Fruit fly (Drosophila melanogaster): ENCODE measurements around the gene CG43317.

CG43317 gene

DNA sequence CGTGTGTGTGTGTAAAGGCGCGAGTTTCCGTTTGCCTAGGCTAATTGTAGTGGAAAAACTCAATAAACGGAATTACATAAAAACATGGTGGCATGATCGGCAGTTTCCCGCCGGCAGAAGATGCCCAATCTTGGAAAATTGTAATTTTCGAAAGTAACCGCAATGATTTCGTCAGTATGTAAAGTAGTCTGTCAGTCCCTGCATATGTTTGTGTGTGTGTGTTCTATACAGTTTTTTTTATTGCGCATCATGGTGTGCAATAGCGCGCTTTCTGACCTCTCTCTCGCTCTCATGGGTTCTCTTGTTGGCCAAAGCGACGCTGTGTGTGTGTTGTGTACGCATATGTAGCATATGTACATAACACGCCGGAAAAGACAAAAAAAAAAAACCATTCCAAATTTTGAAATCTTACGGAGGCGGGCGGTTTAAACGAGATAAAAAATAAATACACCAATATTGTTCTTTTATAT, 39.9 kb downstream of the CG43317 start (continued):
- no peak for TF ChIP-seq tx (GFP tag; optimal IDR thresholded peaks at IDR 0.05)
- TF ChIP-seq CG30431 (GFP tag; optimal IDR thresholded peaks at IDR 0.05): no peak
- no peak for TF ChIP-seq Doc3 (GFP tag; IDR thresholded peaks at IDR 0.05; ENCODE audit: partially characterized antibody)
- TF ChIP-seq croc (GFP tag; conservative IDR thresholded peaks at IDR 0.05): no peak
- no peak for TF ChIP-seq kay (GFP tag; optimal IDR thresholded peaks at IDR 0.05)
- TF ChIP-seq CG32767 (GFP tag; IDR thresholded peaks at IDR 0.05): peak; percentile 67; the same call in 1 of the 2 replicates
- TF ChIP-seq twi (tag; optimal IDR thresholded peaks at IDR 0.05): peak; percentile 77
- no peak for TF ChIP-seq fru (optimal IDR thresholded peaks at IDR 0.05)
- no peak for TF ChIP-seq CG6854 (GFP tag; optimal IDR thresholded peaks at IDR 0.05)
- TF ChIP-seq lov (optimal IDR thresholded peaks at IDR 0.05): no peak
- TF ChIP-seq lov (GFP tag; IDR thresholded peaks at IDR 0.05): no peak
- no peak for TF ChIP-seq CG17328 (GFP tag; IDR thresholded peaks at IDR 0.05)
- no peak for TF ChIP-seq tio (GFP tag; optimal IDR thresholded peaks at IDR 0.05)
- peak; percentile 61; the same call in 2 of the 3 replicates for TF ChIP-seq ci (GFP tag; IDR thresholded peaks at IDR 0.05)
- TF ChIP-seq CG14050 (GFP tag; IDR thresholded peaks at IDR 0.05): no peak
- TF ChIP-seq CG10321 (GFP tag; IDR thresholded peaks at IDR 0.05): peak; percentile 69
- peak; percentile 39 for TF ChIP-seq Lhr (GFP tag; optimal IDR thresholded peaks at IDR 0.05)
- no peak for TF ChIP-seq CG3163 (GFP tag; optimal IDR thresholded peaks at IDR 0.05)
- peak; percentile 5 for TF ChIP-seq run (tag; optimal IDR thresholded peaks at IDR 0.05)
- no peak for TF ChIP-seq sim (GFP tag; IDR thresholded peaks at IDR 0.05)
- TF ChIP-seq CG3065 (GFP tag; optimal IDR thresholded peaks at IDR 0.05): no peak
- TF ChIP-seq HmgD (GFP tag; optimal IDR thresholded peaks at IDR 0.05): peak; percentile 78
- no peak for TF ChIP-seq CG7786 (GFP tag; optimal IDR thresholded peaks at IDR 0.05)
- TF ChIP-seq CG6654 (GFP tag; optimal IDR thresholded peaks at IDR 0.05): no peak
- TF ChIP-seq HLH3B (GFP tag; IDR thresholded peaks at IDR 0.05): no peak
- TF ChIP-seq CG7745 (tag; optimal IDR thresholded peaks at IDR 0.05): peak; percentile 13
- TF ChIP-seq CG16813 (GFP tag; IDR thresholded peaks at IDR 0.05; ENCODE audit: partially characterized antibody): no peak
- peak; percentile 48 for TF ChIP-seq Meics (GFP tag; optimal IDR thresholded peaks at IDR 0.05)
- peak; percentile 12 for TF ChIP-seq slp2 (GFP tag; optimal IDR thresholded peaks at IDR 0.05)
- TF ChIP-seq CG34376 (GFP tag; optimal IDR thresholded peaks at IDR 0.05): peak; percentile 61
- TF ChIP-seq dysf (GFP tag; IDR thresholded peaks at IDR 0.05): peak; percentile 28; the same call in 1 of the 3 replicates
- TF ChIP-seq pita (GFP tag; optimal IDR thresholded peaks at IDR 0.05): no peak
- no peak for TF ChIP-seq Sox100B (GFP tag; optimal IDR thresholded peaks at IDR 0.05)
- TF ChIP-seq chm (GFP tag; IDR thresholded peaks at IDR 0.05): no peak; the same call in 1 of the 2 replicates
- TF ChIP-seq CG15479 (GFP tag; optimal IDR thresholded peaks at IDR 0.05): peak; percentile 87
- TF ChIP-seq PHDP (tag; optimal IDR thresholded peaks at IDR 0.05): peak; percentile 49
- TF ChIP-seq onecut (GFP tag; IDR thresholded peaks at IDR 0.05): peak; percentile 35; the same call in 1 of the 2 replicates
- no peak for TF ChIP-seq wor (GFP tag; IDR thresholded peaks at IDR 0.05)
- no peak for TF ChIP-seq danr (GFP tag; IDR thresholded peaks at IDR 0.05)
- TF ChIP-seq Dfd (GFP tag; optimal IDR thresholded peaks at IDR 0.05): no peak
- TF ChIP-seq bbx (GFP tag; IDR thresholded peaks at IDR 0.05; ENCODE audit: partially characterized antibody): no peak
- peak; percentile 10 for TF ChIP-seq Dad (GFP tag; optimal IDR thresholded peaks at IDR 0.05)
- TF ChIP-seq chinmo (GFP tag; IDR thresholded peaks at IDR 0.05; ENCODE audit: partially characterized antibody): peak; percentile 89; the same call in 3 of the 4 replicates
- TF ChIP-seq ewg (GFP tag; optimal IDR thresholded peaks at IDR 0.05): peak; percentile 53
- peak; percentile 76 for TF ChIP-seq cad (GFP tag; optimal IDR thresholded peaks at IDR 0.05)
- TF ChIP-seq CG30020 (tag; optimal IDR thresholded peaks at IDR 0.05): no peak
- TF ChIP-seq nerfin-2 (GFP tag; IDR thresholded peaks at IDR 0.05; ENCODE audit: partially characterized antibody): no peak
- no peak for TF ChIP-seq bab2 (GFP tag; optimal IDR thresholded peaks at IDR 0.05)
- TF ChIP-seq MTF-1 (GFP tag; optimal IDR thresholded peaks at IDR 0.05; ENCODE audit: borderline replicate concordance): peak; percentile 51
- no peak for TF ChIP-seq CG8359 (GFP tag; optimal IDR thresholded peaks at IDR 0.05; ENCODE audit: borderline replicate concordance)
- TF ChIP-seq shn (GFP tag; optimal IDR thresholded peaks at IDR 0.05): no peak
- TF ChIP-seq E2f1 (GFP tag; IDR thresholded peaks at IDR 0.05): peak; percentile 63; the same call in 1 of the 2 replicates

Data from whole organism, embryonic.